Worm (Caenorhabditis elegans): ENCODE data around the gene col-178.

- TF ChIP-seq nhr-12 (tag; optimal IDR thresholded peaks at IDR 0.05) = no peak
- no peak for TF ChIP-seq egl-27 (tag; optimal IDR thresholded peaks at IDR 0.05)
- no peak for TF ChIP-seq pqm-1 (tag; optimal IDR thresholded peaks at IDR 0.05)
Observed at ce11 chrX:11160537-11160936, 38.7 kb upstream of the col-178 start, which contains the start of gene C05C9.1.

Data from whole organism, L3 larva.